Worm (Caenorhabditis elegans): ENCODE data around the gene T01G1.2.

The T01G1.2 gene

DNA sequence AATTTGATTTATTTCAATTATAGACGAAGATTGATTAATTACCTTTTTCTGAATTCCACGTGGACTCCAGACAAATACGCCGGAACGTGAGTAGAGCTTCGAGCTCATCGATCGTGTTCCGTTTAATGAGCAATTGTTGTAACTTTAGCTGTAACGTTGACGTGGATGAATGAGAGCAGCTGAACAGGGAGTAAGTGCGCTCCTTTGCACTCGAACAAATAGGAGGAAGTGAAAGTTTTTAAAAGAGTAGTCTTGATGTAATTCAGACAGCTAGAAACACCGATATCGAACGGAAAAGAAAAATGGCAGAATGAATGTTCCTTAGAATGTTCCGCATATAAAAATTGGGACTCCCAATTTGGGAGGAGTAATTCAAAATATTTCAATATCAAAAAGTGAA is 17.4 kb downstream of the T01G1.2 start, which contains the start of gene sec-31:
Gene sec-31, minus strand, starts transcription at position 148 of the 400 bp plus-strand sequence.
- no peak for TF ChIP-seq egl-27 (tag; optimal IDR thresholded peaks at IDR 0.05)
- no peak for TF ChIP-seq lsy-12 (tag; optimal IDR thresholded peaks at IDR 0.05)
- no peak for TF ChIP-seq tbx-2 (tag; optimal IDR thresholded peaks at IDR 0.05)
- TF ChIP-seq ceh-16 (tag; optimal IDR thresholded peaks at IDR 0.05), result no peak
- TF ChIP-seq nhr-25 (tag; optimal IDR thresholded peaks at IDR 0.05), result peak; percentile 37
- TF ChIP-seq unc-62 (GFP tag; optimal IDR thresholded peaks at IDR 0.05), result no peak
- TF ChIP-seq elt-3 (tag; optimal IDR thresholded peaks at IDR 0.05), result no peak
- TF ChIP-seq nhr-23 (tag; optimal IDR thresholded peaks at IDR 0.05), result peak; percentile 6
- TF ChIP-seq lin-15B (tag; optimal IDR thresholded peaks at IDR 0.05), result peak; percentile 46
- TF ChIP-seq aly-2 (tag; optimal IDR thresholded peaks at IDR 0.05), result no peak
- no peak for TF ChIP-seq sea-2 (GFP tag; optimal IDR thresholded peaks at IDR 0.05)
- TF ChIP-seq skn-1 (tag; optimal IDR thresholded peaks at IDR 0.05), result no peak
- no peak for TF ChIP-seq fkh-10 (GFP tag; optimal IDR thresholded peaks at IDR 0.05)
- TF ChIP-seq eor-1 (tag; optimal IDR thresholded peaks at IDR 0.05), result no peak
- TF ChIP-seq ama-1 (optimal IDR thresholded peaks at IDR 0.05), result no peak
- no peak for TF ChIP-seq nhr-11 (tag; optimal IDR thresholded peaks at IDR 0.05)
- TF ChIP-seq egl-5 (tag; optimal IDR thresholded peaks at IDR 0.05), result no peak

DNA sequence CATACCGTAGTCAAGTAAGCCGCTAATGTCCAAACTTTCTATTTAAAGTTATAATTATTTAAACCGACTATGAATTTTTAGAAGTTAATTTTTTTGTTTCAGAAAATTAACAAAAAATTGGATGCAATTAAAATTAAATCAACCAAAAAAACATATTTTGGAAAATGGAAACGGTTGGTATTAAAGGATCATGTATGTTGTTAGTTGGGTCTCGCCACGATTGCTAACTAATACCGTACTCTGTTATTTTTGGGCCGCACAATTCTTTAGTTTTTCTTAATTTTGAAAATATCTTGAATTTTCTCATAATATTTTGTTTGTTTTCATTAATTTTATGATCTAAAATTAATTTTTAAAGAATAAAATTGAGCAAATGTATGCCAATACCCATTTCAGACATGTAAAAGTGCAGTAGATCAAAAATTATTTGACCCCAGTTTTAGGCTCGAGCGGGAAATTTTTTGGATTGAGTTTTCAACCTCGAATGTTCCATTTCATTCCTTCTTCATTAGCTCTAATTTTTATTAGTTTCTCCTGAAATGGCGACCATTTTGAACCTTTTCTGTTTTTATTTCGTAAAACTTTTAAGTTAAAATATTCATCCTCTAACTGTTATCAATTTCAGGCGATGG is 18.3 kb downstream of the T01G1.2 start, which contains the start of gene cbd-1:
Gene cbd-1, plus strand, starts transcription at position 626 of the 632 bp plus-strand sequence.
- TF ChIP-seq nhr-76 (tag; optimal IDR thresholded peaks at IDR 0.05), result no peak
- TF ChIP-seq hmg-11 (tag; optimal IDR thresholded peaks at IDR 0.05), result no peak
- TF ChIP-seq ceh-9 (tag; optimal IDR thresholded peaks at IDR 0.05), result no peak
- TF ChIP-seq egl-27 (tag; optimal IDR thresholded peaks at IDR 0.05), result no peak
- no peak for TF ChIP-seq fkh-2 (tag; optimal IDR thresholded peaks at IDR 0.05)
- TF ChIP-seq nhr-12 (tag; optimal IDR thresholded peaks at IDR 0.05), result no peak
- TF ChIP-seq nhr-28 (tag; optimal IDR thresholded peaks at IDR 0.05), result no peak
- TF ChIP-seq unc-62 (GFP tag; optimal IDR thresholded peaks at IDR 0.05), result no peak
- TF ChIP-seq sea-2 (GFP tag; optimal IDR thresholded peaks at IDR 0.05), result no peak
- no peak for TF ChIP-seq R02D3.7 (tag; optimal IDR thresholded peaks at IDR 0.05)
- no peak for TF ChIP-seq nhr-25 (tag; optimal IDR thresholded peaks at IDR 0.05)
- TF ChIP-seq tbx-2 (tag; optimal IDR thresholded peaks at IDR 0.05), result no peak
- TF ChIP-seq zag-1 (tag; optimal IDR thresholded peaks at IDR 0.05), result no peak
- TF ChIP-seq lin-15B (tag; optimal IDR thresholded peaks at IDR 0.05), result no peak
- no peak for TF ChIP-seq jun-1 (tag; optimal IDR thresholded peaks at IDR 0.05)

DNA sequence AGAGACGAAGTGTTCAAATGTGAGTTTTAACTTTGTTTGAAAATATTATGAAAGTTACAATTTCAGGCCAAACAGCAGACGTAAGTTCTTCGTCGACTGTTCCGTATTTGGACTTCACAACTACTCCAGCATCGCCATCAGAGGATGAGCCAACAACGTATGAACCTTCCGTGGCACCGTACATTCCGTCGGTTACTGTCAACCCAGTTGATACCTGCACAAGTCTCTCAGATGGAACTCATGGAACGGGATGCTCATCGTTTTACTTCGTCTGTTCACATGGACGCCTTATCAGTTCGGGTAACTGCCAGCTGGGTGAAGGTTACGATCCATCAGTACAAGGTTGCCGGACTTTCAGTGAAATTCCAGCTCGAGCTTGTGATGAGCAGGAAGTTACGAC is 21.5 kb downstream of the T01G1.2 start:
- no peak for TF ChIP-seq pha-4 (tag; optimal IDR thresholded peaks at IDR 0.05)
- TF ChIP-seq daf-12 (tag; optimal IDR thresholded peaks at IDR 0.05), result no peak
- no peak for TF ChIP-seq ceh-9 (tag; optimal IDR thresholded peaks at IDR 0.05)
- no peak for TF ChIP-seq nhr-237 (tag; optimal IDR thresholded peaks at IDR 0.05)
- no peak for TF ChIP-seq egl-5 (tag; optimal IDR thresholded peaks at IDR 0.05)
- TF ChIP-seq nhr-28 (tag; optimal IDR thresholded peaks at IDR 0.05), result no peak
- TF ChIP-seq pqm-1 (tag; optimal IDR thresholded peaks at IDR 0.05), result no peak
- no peak for TF ChIP-seq ztf-11 (tag; optimal IDR thresholded peaks at IDR 0.05)
- TF ChIP-seq ceh-82 (tag; optimal IDR thresholded peaks at IDR 0.05), result no peak
- TF ChIP-seq lin-39 (tag; optimal IDR thresholded peaks at IDR 0.05), result no peak
- no peak for TF ChIP-seq zag-1 (tag; optimal IDR thresholded peaks at IDR 0.05)
- no peak for TF ChIP-seq elt-2 (tag; optimal IDR thresholded peaks at IDR 0.05)
- TF ChIP-seq ceh-28 (tag; optimal IDR thresholded peaks at IDR 0.05), result no peak
- TF ChIP-seq nhr-11 (tag; optimal IDR thresholded peaks at IDR 0.05), result no peak
- no peak for TF ChIP-seq hmg-11 (tag; optimal IDR thresholded peaks at IDR 0.05)
- no peak for TF ChIP-seq mdl-1 (tag; optimal IDR thresholded peaks at IDR 0.05)

DNA sequence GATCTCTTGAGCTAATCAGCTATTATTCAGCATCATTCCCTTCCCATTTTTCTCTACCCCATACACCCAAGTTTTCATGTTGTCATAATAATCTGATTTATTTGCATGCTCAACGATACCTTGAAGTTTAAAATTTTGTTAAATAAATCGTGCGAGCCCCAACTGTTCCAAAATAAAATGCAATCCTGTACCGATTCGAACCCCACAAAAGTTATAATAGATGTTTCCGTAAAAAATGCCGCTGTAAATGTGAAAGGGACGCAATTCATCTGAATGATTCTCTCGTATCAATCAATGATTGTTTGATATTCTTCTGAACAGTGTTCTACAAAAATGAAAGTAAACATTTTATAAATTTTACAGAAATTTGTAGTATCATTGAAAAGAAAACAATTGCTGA is 23.2 kb downstream of the T01G1.2 start:
- TF ChIP-seq nhr-23 (tag; optimal IDR thresholded peaks at IDR 0.05), result no peak

DNA sequence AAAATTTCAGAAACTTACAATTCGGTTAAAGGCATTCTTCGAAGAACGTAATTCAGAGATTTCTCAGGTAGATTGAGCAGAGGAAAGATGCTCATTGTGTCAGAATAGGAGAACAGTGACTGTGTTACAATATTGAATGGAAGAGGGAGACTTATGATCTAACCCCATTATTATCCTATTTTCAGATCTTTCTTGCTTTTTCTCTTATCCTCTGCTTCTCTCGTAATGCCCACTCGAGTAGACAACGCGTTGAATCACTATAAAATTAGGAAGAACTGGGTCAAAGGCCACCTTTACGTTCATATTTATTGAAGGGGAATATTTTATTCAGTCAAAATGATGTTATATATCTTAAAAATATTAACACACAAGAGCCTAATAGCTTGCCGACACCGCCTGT is 25.0 kb downstream of the T01G1.2 start, which contains the start of gene fbxb-76:
Gene fbxb-76, minus strand, starts transcription at position 101 of the 400 bp plus-strand sequence.
- TF ChIP-seq mml-1 (tag; optimal IDR thresholded peaks at IDR 0.05) (no peak), unc-62 (GFP tag; optimal IDR thresholded peaks at IDR 0.05) (no peak), unc-39 (tag; optimal IDR thresholded peaks at IDR 0.05) (no peak), nhr-237 (tag; optimal IDR thresholded peaks at IDR 0.05) (no peak), hmg-11 (tag; optimal IDR thresholded peaks at IDR 0.05) (no peak), nfya-1 (tag; optimal IDR thresholded peaks at IDR 0.05; ENCODE audit: insufficient read depth) (no peak), fkh-2 (tag; optimal IDR thresholded peaks at IDR 0.05) (no peak), ama-1 (optimal IDR thresholded peaks at IDR 0.05) (no peak), ceh-16 (tag; optimal IDR thresholded peaks at IDR 0.05) (no peak), nhr-76 (tag; optimal IDR thresholded peaks at IDR 0.05) (no peak), sea-2 (GFP tag; optimal IDR thresholded peaks at IDR 0.05) (no peak), jun-1 (tag; optimal IDR thresholded peaks at IDR 0.05) (no peak), elt-3 (tag; optimal IDR thresholded peaks at IDR 0.05) (no peak), fos-1 (tag; optimal IDR thresholded peaks at IDR 0.05) (no peak), nhr-43 (tag; optimal IDR thresholded peaks at IDR 0.05; ENCODE audit: poor library complexity, severe bottlenecking) (no peak), ceh-82 (tag; optimal IDR thresholded peaks at IDR 0.05) (no peak), elt-1 (tag; optimal IDR thresholded peaks at IDR 0.05) (no peak), mdl-1 (tag; optimal IDR thresholded peaks at IDR 0.05) (no peak), ZK546.5 (tag; optimal IDR thresholded peaks at IDR 0.05) (no peak)
